Fruit fly (Drosophila melanogaster) whole organism, embryonic: Measurements from ENCODE around the gene Atat.

ENCODE experiments used
- Atf-2 ChIP-seq: fragments of 200-800 bp; sonication (Bioruptor generic); optimal IDR thresholded peaks from 2 replicates; lab custom pipeline; 2016; ENCODE audit warnings: missing biosample characterization, missing genetic modification characterization
- BEAF-32 ChIP-seq: fragments of 200-800 bp; sonication (Bioruptor generic); optimal IDR thresholded peaks from 3 replicates; lab custom pipeline; 2017; ENCODE audit warnings: missing biosample characterization, missing genetic modification characterization, mild to moderate bottlenecking, moderate library complexity, missing genetic modification reagents
- C15 ChIP-seq: fragments of 200-800 bp; sonication (Bioruptor generic); IDR thresholded peaks from 3 replicates; pipeline ENCODE4 v1.3.6; 2022; ENCODE audit warnings: missing biosample characterization, missing genetic modification characterization
- CG1024 ChIP-seq: fragments of 200-800 bp; sonication (Bioruptor generic); IDR thresholded peaks from 2 replicates; pipeline ENCODE4 v1.3.6; 2022; ENCODE audit warnings: missing biosample characterization, missing genetic modification characterization
- CG11085 ChIP-seq: fragments of 200-800 bp; sonication (Bioruptor generic); IDR thresholded peaks from 2 replicates; pipeline ENCODE4 v1.3.6; 2022; ENCODE audit warnings: missing biosample characterization, missing genetic modification characterization
- CG11504 ChIP-seq: fragments of 200-800 bp; sonication (Bioruptor generic); optimal IDR thresholded peaks from 3 replicates; lab custom pipeline; 2019; ENCODE audit warnings: missing biosample characterization, mild to moderate bottlenecking, missing genetic modification characterization, moderate library complexity
- CG11560 ChIP-seq: fragments of 200-800 bp; sonication (Bioruptor generic); IDR thresholded peaks from 3 replicates; pipeline ENCODE4 v1.3.6; 2022; ENCODE audit warnings: missing biosample characterization, missing genetic modification characterization
- CG12104 ChIP-seq: fragments of 200-800 bp; sonication (Bioruptor generic); optimal IDR thresholded peaks from 3 replicates; lab custom pipeline; 2016; ENCODE audit warnings: missing biosample characterization, missing genetic modification characterization
- CG1233 ChIP-seq: fragments of 200-800 bp; sonication (Bioruptor generic); optimal IDR thresholded peaks from 4 replicates; lab custom pipeline; 2018; ENCODE audit warnings: missing biosample characterization, mild to moderate bottlenecking, missing genetic modification characterization
- CG13624 ChIP-seq: fragments of 200-800 bp; sonication (Bioruptor generic); optimal IDR thresholded peaks from 2 replicates; lab custom pipeline; 2016; ENCODE audit warnings: missing biosample characterization, missing genetic modification characterization
- CG14860 ChIP-seq: fragments of 200-800 bp; sonication (Bioruptor generic); IDR thresholded peaks from 3 replicates; pipeline ENCODE4 v1.3.6; 2022; ENCODE audit warnings: missing biosample characterization, missing genetic modification characterization; ENCODE audit not compliant: partially characterized antibody
- CG1602 ChIP-seq: fragments of 200-800 bp; sonication (Bioruptor generic); optimal IDR thresholded peaks from 3 replicates; lab custom pipeline; 2016; ENCODE audit warnings: missing biosample characterization, missing genetic modification characterization
- CG1832 ChIP-seq: fragments of 200-800 bp; sonication (Bioruptor generic); optimal IDR thresholded peaks from 2 replicates; lab custom pipeline; 2017; ENCODE audit warnings: missing biosample characterization, mild to moderate bottlenecking, missing genetic modification characterization, inconsistent platforms
- CG18476 ChIP-seq: fragments of 200-800 bp; sonication (Bioruptor generic); optimal IDR thresholded peaks from 2 replicates; lab custom pipeline; 2016; ENCODE audit warnings: missing biosample characterization, mild to moderate bottlenecking, missing genetic modification characterization
- CG18619 ChIP-seq: fragments of 200-800 bp; sonication (Bioruptor generic); optimal IDR thresholded peaks from 3 replicates; lab custom pipeline; 2017; ENCODE audit warnings: missing biosample characterization, mild to moderate bottlenecking, missing genetic modification characterization
- CG2678 ChIP-seq: fragments of 200-800 bp; sonication (Bioruptor generic); optimal IDR thresholded peaks from 3 replicates; lab custom pipeline; 2019; ENCODE audit warnings: missing biosample characterization, mild to moderate bottlenecking, missing genetic modification characterization, moderate library complexity
- CG2875 ChIP-seq: fragments of 200-800 bp; sonication (Bioruptor generic); optimal IDR thresholded peaks from 2 replicates; lab custom pipeline; 2017; ENCODE audit warnings: missing biosample characterization, mild to moderate bottlenecking, missing genetic modification characterization, missing genetic modification reagents
- CG31365 ChIP-seq: fragments of 200-800 bp; sonication (Bioruptor generic); optimal IDR thresholded peaks from 2 replicates; lab custom pipeline; 2018; ENCODE audit warnings: missing biosample characterization, mild to moderate bottlenecking, missing genetic modification characterization
- CG32772 ChIP-seq: fragments of 200-800 bp; sonication (Bioruptor generic); IDR thresholded peaks from 2 replicates; pipeline ENCODE4 v1.3.6; 2022; ENCODE audit warnings: missing biosample characterization, missing genetic modification characterization
- CG3281 ChIP-seq: fragments of 200-800 bp; sonication (Bioruptor generic); optimal IDR thresholded peaks from 3 replicates; lab custom pipeline; 2017; ENCODE audit warnings: missing biosample characterization, mild to moderate bottlenecking, missing genetic modification characterization
- CG34376 ChIP-seq: fragments of 200-800 bp; sonication (Bioruptor generic); optimal IDR thresholded peaks from 2 replicates; lab custom pipeline; 2018; ENCODE audit warnings: missing biosample characterization, mild to moderate bottlenecking, missing genetic modification characterization
- CG3726 ChIP-seq: fragments of 200-800 bp; sonication (Bioruptor generic); IDR thresholded peaks from 3 replicates; pipeline ENCODE4, ENCODE4 v1.3.6; 2022; ENCODE audit warnings: missing biosample characterization, missing genetic modification characterization
- CG4707 ChIP-seq: fragments of 200-800 bp; sonication (Bioruptor generic); optimal IDR thresholded peaks from 2 replicates; lab custom pipeline; 2018; ENCODE audit warnings: missing biosample characterization, mild to moderate bottlenecking, missing genetic modification characterization, moderate library complexity
- CG4854 ChIP-seq: fragments of 200-800 bp; sonication (Bioruptor generic); optimal IDR thresholded peaks from 2 replicates; lab custom pipeline; 2016; ENCODE audit warnings: missing biosample characterization, missing genetic modification characterization, inconsistent platforms
- CG8281 ChIP-seq: fragments of 200-800 bp; sonication (Bioruptor generic); optimal IDR thresholded peaks from 2 replicates; lab custom pipeline; 2018; ENCODE audit warnings: missing biosample characterization, mild to moderate bottlenecking, missing genetic modification characterization, moderate library complexity
- CG8388 ChIP-seq: fragments of 200-800 bp; sonication (Bioruptor generic); optimal IDR thresholded peaks from 2 replicates; lab custom pipeline; 2019; ENCODE audit warnings: missing biosample characterization, mild to moderate bottlenecking, missing genetic modification characterization, moderate library complexity
- CG9817 ChIP-seq: fragments of 200-800 bp; sonication (Bioruptor generic); optimal IDR thresholded peaks from 2 replicates; lab custom pipeline; 2018; ENCODE audit warnings: missing biosample characterization, mild to moderate bottlenecking, missing genetic modification characterization, moderate library complexity
- CG9932 ChIP-seq: fragments of 200-800 bp; sonication (Bioruptor generic); IDR thresholded peaks from 2 replicates; pipeline ENCODE4 v1.3.6; 2022; ENCODE audit warnings: missing biosample characterization, missing genetic modification characterization
- H2.0 ChIP-seq: fragments of 200-800 bp; sonication (Bioruptor generic); IDR thresholded peaks from 2 replicates; pipeline ENCODE4 v1.3.6; 2022; ENCODE audit warnings: missing biosample characterization, missing genetic modification characterization
- MBD-R2 ChIP-seq: fragments of 200-800 bp; sonication (Bioruptor generic); IDR thresholded peaks from 2 replicates; pipeline ENCODE4 v1.3.6; 2022; ENCODE audit warnings: missing biosample characterization, missing genetic modification characterization
- Mad ChIP-seq: fragments of 200-800 bp; sonication (Bioruptor generic); optimal IDR thresholded peaks from 2 replicates; lab custom pipeline; 2016; ENCODE audit warnings: missing biosample characterization, missing genetic modification characterization
- Med ChIP-seq: fragments of 200-800 bp; sonication (Bioruptor generic); peaks from one replicate; lab custom pipeline; 2016; ENCODE audit warnings: missing biosample characterization, missing genetic modification characterization, mild to moderate bottlenecking, inconsistent platforms, moderate library complexity
- Myb ChIP-seq: fragments of 200-800 bp; sonication (Bioruptor generic); optimal IDR thresholded peaks from 2 replicates; lab custom pipeline; 2016; ENCODE audit warnings: missing biosample characterization, missing genetic modification characterization
- NFAT ChIP-seq: fragments of 200-800 bp; sonication (Bioruptor generic); IDR thresholded peaks from 2 replicates; pipeline ENCODE4 v1.3.6; 2022; ENCODE audit warnings: missing biosample characterization, missing genetic modification characterization
- Sry-β ChIP-seq: fragments of 200-800 bp; sonication (Bioruptor generic); optimal IDR thresholded peaks from 2 replicates; lab custom pipeline; 2018; ENCODE audit warnings: missing biosample characterization, mild to moderate bottlenecking, missing genetic modification characterization, moderate library complexity
- btn ChIP-seq: fragments of 200-800 bp; sonication (Bioruptor generic); optimal IDR thresholded peaks from 2 replicates; lab custom pipeline; 2016; ENCODE audit warnings: missing biosample characterization, missing genetic modification characterization
- ci ChIP-seq: fragments of 200-800 bp; sonication (Bioruptor generic); IDR thresholded peaks from 3 replicates; pipeline ENCODE4 v1.3.6; 2022; ENCODE audit warnings: missing biosample characterization, missing genetic modification characterization
- da ChIP-seq: fragments of 200-800 bp; sonication (Bioruptor generic); optimal IDR thresholded peaks from 2 replicates; lab custom pipeline; 2016; ENCODE audit warnings: missing biosample characterization, missing genetic modification characterization
- ewg ChIP-seq: fragments of 200-800 bp; sonication (Bioruptor generic); optimal IDR thresholded peaks from 3 replicates; lab custom pipeline; 2017; ENCODE audit warnings: mild to moderate bottlenecking, missing biosample characterization, missing genetic modification reagents, missing genetic modification characterization
- gsb ChIP-seq: fragments of 200-800 bp; sonication (Bioruptor generic); IDR thresholded peaks from 2 replicates; pipeline ENCODE4 v1.3.6; 2022; ENCODE audit warnings: missing biosample characterization, missing genetic modification characterization
- gsb-n ChIP-seq: fragments of 200-800 bp; sonication (Bioruptor generic); optimal IDR thresholded peaks from 3 replicates; lab custom pipeline; 2018; ENCODE audit warnings: missing biosample characterization, mild to moderate bottlenecking, missing genetic modification characterization
- hb ChIP-seq: fragments of 200-800 bp; sonication (Bioruptor generic); IDR thresholded peaks from 3 replicates; pipeline ENCODE4 v1.3.6; 2022; ENCODE audit warnings: missing biosample characterization, missing genetic modification characterization; ENCODE audit not compliant: partially characterized antibody
- hbn ChIP-seq: fragments of 200-800 bp; sonication (Bioruptor generic); IDR thresholded peaks from 2 replicates; pipeline ENCODE4 v1.3.6; 2022; ENCODE audit warnings: missing biosample characterization, missing genetic modification characterization; ENCODE audit not compliant: partially characterized antibody
- luna ChIP-seq: fragments of 200-800 bp; sonication (Bioruptor generic); optimal IDR thresholded peaks from 2 replicates; lab custom pipeline; 2016; ENCODE audit warnings: missing biosample characterization, missing genetic modification characterization
- nerfin-2 ChIP-seq: fragments of 200-800 bp; sonication (Bioruptor generic); IDR thresholded peaks from 2 replicates; pipeline ENCODE4 v1.3.6; 2022; ENCODE audit warnings: missing biosample characterization, missing genetic modification characterization; ENCODE audit not compliant: partially characterized antibody
- nom ChIP-seq: fragments of 200-800 bp; sonication (Bioruptor generic); optimal IDR thresholded peaks from 2 replicates; lab custom pipeline; 2017; ENCODE audit warnings: missing biosample characterization, missing genetic modification characterization, mild to moderate bottlenecking, moderate library complexity, missing genetic modification reagents
- org-1 ChIP-seq: fragments of 200-800 bp; sonication (Bioruptor generic); optimal IDR thresholded peaks from 2 replicates; lab custom pipeline; 2017; ENCODE audit warnings: missing biosample characterization, missing genetic modification characterization
- tio ChIP-seq: fragments of 200-800 bp; sonication (Bioruptor generic); optimal IDR thresholded peaks from 2 replicates; lab custom pipeline; 2017; ENCODE audit warnings: missing biosample characterization, missing genetic modification characterization, inconsistent platforms
- tna ChIP-seq: fragments of 200-800 bp; sonication (Bioruptor generic); IDR thresholded peaks from 2 replicates; pipeline ENCODE4 v1.3.6; 2022; ENCODE audit warnings: missing biosample characterization, missing genetic modification characterization; ENCODE audit not compliant: partially characterized antibody

Gene Atat

dm6 chr3L:9462247-9462769, 35.8 kb upstream of the Atat start (continued):
- TF ChIP-seq CG11085 (peak; percentile 45; the same call in 1 of the 2 replicates), CG13624 (peak; percentile 63), luna (GFP tag; lab: Kevin White, UChicago) (peak; percentile 36), CG8388 (GFP tag; lab: Kevin White, UChicago) (peak; percentile 94), CG1602 (GFP tag; lab: Kevin White, UChicago) (peak; percentile 75), gsb (GFP tag; lab: Robert Waterston, UW) (no peak), H2.0 (peak; percentile 65), tna (GFP tag; lab: Robert Waterston, UW) (no peak), org-1 (GFP tag; lab: Kevin White, UChicago) (peak; percentile 89), ci (GFP tag; lab: Robert Waterston, UW) (peak; percentile 75), CG14860 (GFP tag; lab: Robert Waterston, UW) (no peak), CG2875 (GFP tag; lab: Kevin White, UChicago) (peak; percentile 89), CG34376 (GFP tag; lab: Kevin White, UChicago) (peak; percentile 93), nerfin-2 (no peak), CG4854 (GFP tag; lab: Kevin White, UChicago) (peak; percentile 81), BEAF-32 (no peak), nom (GFP tag; lab: Kevin White, UChicago) (peak; percentile 77), tio (GFP tag; lab: Kevin White, UChicago) (peak; percentile 72), btn (GFP tag; lab: Kevin White, UChicago) (peak; percentile 39), gsb-n (tag; lab: Kevin White, UChicago) (peak; percentile 91), Atf-2 (GFP tag; lab: Kevin White, UChicago) (peak; percentile 72), CG9932 (GFP tag; lab: Robert Waterston, UW) (peak; percentile 45), CG4707 (peak; percentile 47), CG1024 (GFP tag; lab: Robert Waterston, UW) (peak; percentile 9; the same call in 1 of the 2 replicates), CG3281 (GFP tag; lab: Kevin White, UChicago) (peak; percentile 89), NFAT (peak; percentile 9; the same call in 1 of the 2 replicates), da (no peak), Mad (GFP tag; lab: Kevin White, UChicago) (peak; percentile 76), hb (GFP tag; lab: Robert Waterston, UW) (no peak), CG3726 (no peak), MBD-R2 (GFP tag; lab: Robert Waterston, UW) (no peak; the same call in 1 of the 2 replicates), Med (GFP tag; lab: Kevin White, UChicago) (peak; percentile 87), CG8281 (tag; lab: Kevin White, UChicago) (peak; percentile 74), CG31365 (peak; percentile 54), CG1832 (GFP tag; lab: Kevin White, UChicago) (no peak), CG1233 (GFP tag; lab: Kevin White, UChicago) (peak; percentile 77), CG2678 (tag; lab: Kevin White, UChicago) (peak; percentile 96), CG32772 (GFP tag; lab: Robert Waterston, UW) (peak; percentile 40; the same call in 1 of the 2 replicates), CG12104 (GFP tag; lab: Kevin White, UChicago) (peak; percentile 86), CG18619 (GFP tag; lab: Kevin White, UChicago) (peak; percentile 84), CG11504 (tag; lab: Kevin White, UChicago) (peak; percentile 92), Myb (GFP tag; lab: Kevin White, UChicago) (peak; percentile 4), CG18476 (peak; percentile 91), C15 (GFP tag; lab: Robert Waterston, UW) (no peak), CG9817 (tag; lab: Kevin White, UChicago) (peak; percentile 79), CG11560 (tag; lab: Robert Waterston, UW) (0 out of 3 replicates have a peak, but pooled peaks have one; percentile 28), Sry-β (GFP tag; lab: Kevin White, UChicago) (peak; percentile 54), hbn (GFP tag; lab: Robert Waterston, UW) (no peak), ewg (GFP tag; lab: Kevin White, UChicago) (peak; percentile 69)
